Worm (Caenorhabditis elegans) whole organism, L4 larva: ENCODE measurements around the gene rib-2.

ENCODE experiments used
- ceh-20 ChIP-seq: fragments of 200-800 bp; sonication (Bioruptor generic); IDR thresholded peaks from 2 replicates; pipeline ENCODE4 v1.3.6; 2022; ENCODE audit warnings: missing genetic modification reagents, missing genetic modification characterization, missing compliant biosample characterization
- dmd-9 ChIP-seq: fragments of 200-800 bp; sonication (Bioruptor generic); IDR thresholded peaks from 2 replicates; pipeline ENCODE4 v1.3.6; 2022; ENCODE audit warnings: missing genetic modification reagents, missing genetic modification characterization, missing compliant biosample characterization
- fkh-10 ChIP-seq: fragments of 150-350 bp; optimal IDR thresholded peaks from 2 replicates; lab custom pipeline; 2014; ENCODE audit warnings: missing biosample characterization, missing genetic modification reagents, missing genetic modification characterization
- fos-1 ChIP-seq: fragments of 150-350 bp; optimal IDR thresholded peaks from 2 replicates; lab custom pipeline; 2014; ENCODE audit warnings: missing biosample characterization, missing genetic modification characterization
- nhr-42 ChIP-seq: fragments of 200-800 bp; sonication (Bioruptor generic); IDR thresholded peaks from 2 replicates; pipeline ENCODE4 v1.3.6; 2022; ENCODE audit warnings: missing genetic modification characterization, missing compliant biosample characterization
- nhr-77 ChIP-seq: fragments of 150-350 bp; optimal IDR thresholded peaks from 2 replicates; lab custom pipeline; 2014; ENCODE audit warnings: missing biosample characterization, missing genetic modification characterization
- pha-4 ChIP-seq, 2 experiments: fragments of 150-350 bp in 1 of 2; fragments of 200-800 bp in 1 of 2; sonication (Bioruptor generic) in 1 of 2; IDR thresholded peaks in 1 of 2; optimal IDR thresholded peaks in 1 of 2; 2 replicates each; pipeline versions ENCODE4 v1.3.6 to Lab custom; 2014 to 2022; ENCODE audit warnings: missing genetic modification characterization in 2 of 2, missing genetic modification reagents in 2 of 2, missing biosample characterization in 1 of 2, missing compliant biosample characterization in 1 of 2
- unc-62 ChIP-seq, 3 experiments: fragments of 150-350 bp in 1 of 3; sonication (generic microtip); optimal IDR thresholded peaks in 2 of 3; peaks in 1 of 3; 1 replicate in 1 of 3; 2 replicates in 2 of 3; lab custom pipeline; 2014 to 2017; ENCODE audit warnings: missing biosample characterization in 3 of 3, missing genetic modification characterization in 3 of 3, missing genetic modification reagents in 3 of 3, missing genotype in 1 of 3
- zip-11 ChIP-seq: fragments of 200-800 bp; sonication (Bioruptor generic); IDR thresholded peaks from 2 replicates; pipeline ENCODE4 v1.3.6; 2022; ENCODE audit warnings: missing genetic modification characterization, missing compliant biosample characterization

ce11 chrIII:10758422-10758821 is 15.8 kb downstream of the rib-2 start, which contains the start of gene K01G5.10:
- TF ChIP-seq nhr-42 (no peak), pha-4 (GFP tag; IDR thresholded peaks at IDR 0.05; lab: Robert Waterston, UW) (no peak), pha-4 (tag; optimal IDR thresholded peaks at IDR 0.05; lab: Kevin White, UChicago) (no peak), fkh-10 (GFP tag; lab: Kevin White, UChicago) (no peak), fos-1 (no peak), unc-62 (GFP tag; optimal IDR thresholded peaks at IDR 0.05 in 1 of 2; lab: Kevin White, UChicago) (no peak), unc-62 (tag; optimal IDR thresholded peaks at IDR 0.05; lab: Kevin White, UChicago) (no peak), dmd-9 (no peak), nhr-77 (tag; lab: Kevin White, UChicago) (no peak), zip-11 (GFP tag; lab: Robert Waterston, UW) (no peak), ceh-20 (GFP tag; lab: Robert Waterston, UW) (no peak)
